Fruit fly (Drosophila melanogaster) whole organism, embryonic: Measurements from ENCODE around the gene CG2889.

Source experiments
- B-H1 ChIP-seq: fragments of 200-800 bp; sonication (Bioruptor generic); IDR thresholded peaks from 3 replicates; pipeline ENCODE4 v1.3.6; 2022; ENCODE audit warnings: missing biosample characterization, missing genetic modification characterization
- BEAF-32 ChIP-seq: fragments of 200-800 bp; sonication (Bioruptor generic); optimal IDR thresholded peaks from 3 replicates; lab custom pipeline; 2017; ENCODE audit warnings: missing biosample characterization, missing genetic modification characterization, mild to moderate bottlenecking, moderate library complexity, missing genetic modification reagents
- CG10462 ChIP-seq: fragments of 200-800 bp; sonication (Bioruptor generic); optimal IDR thresholded peaks from 2 replicates; lab custom pipeline; 2016; ENCODE audit warnings: missing biosample characterization, missing genetic modification characterization
- CG10543 ChIP-seq: fragments of 200-800 bp; sonication (Bioruptor generic); optimal IDR thresholded peaks from 3 replicates; lab custom pipeline; 2017; ENCODE audit warnings: missing biosample characterization, mild to moderate bottlenecking, missing genetic modification characterization, moderate library complexity
- CG12071 ChIP-seq: fragments of 200-800 bp; sonication (Bioruptor generic); optimal IDR thresholded peaks from 3 replicates; lab custom pipeline; 2018; ENCODE audit warnings: missing biosample characterization, mild to moderate bottlenecking, missing genetic modification characterization
- CG12104 ChIP-seq: fragments of 200-800 bp; sonication (Bioruptor generic); optimal IDR thresholded peaks from 3 replicates; lab custom pipeline; 2016; ENCODE audit warnings: missing biosample characterization, missing genetic modification characterization
- CG17385 ChIP-seq: fragments of 200-800 bp; sonication (Bioruptor generic); optimal IDR thresholded peaks from 3 replicates; lab custom pipeline; 2018; ENCODE audit warnings: missing biosample characterization, mild to moderate bottlenecking, missing genetic modification characterization
- CG17612 ChIP-seq: fragments of 200-800 bp; sonication (Bioruptor generic); IDR thresholded peaks from 2 replicates; pipeline ENCODE4 v1.3.6; 2022; ENCODE audit warnings: missing biosample characterization, missing genetic modification characterization
- CG18011 ChIP-seq: fragments of 200-800 bp; sonication (Bioruptor generic); optimal IDR thresholded peaks from 2 replicates; lab custom pipeline; 2017; ENCODE audit warnings: missing biosample characterization, missing genetic modification characterization, mild to moderate bottlenecking, moderate library complexity, missing genotype
- CG18619 ChIP-seq: fragments of 200-800 bp; sonication (Bioruptor generic); optimal IDR thresholded peaks from 3 replicates; lab custom pipeline; 2017; ENCODE audit warnings: missing biosample characterization, mild to moderate bottlenecking, missing genetic modification characterization
- CG2889 ChIP-seq: fragments of 200-800 bp; sonication (Bioruptor generic); IDR thresholded peaks from 3 replicates; pipeline ENCODE4 v1.3.6; 2022; ENCODE audit warnings: missing biosample characterization, missing genetic modification characterization
- CG30403 ChIP-seq: fragments of 200-800 bp; sonication (Bioruptor generic); optimal IDR thresholded peaks from 3 replicates; lab custom pipeline; 2016; ENCODE audit warnings: missing biosample characterization, missing genetic modification characterization
- CG32772 ChIP-seq: fragments of 200-800 bp; sonication (Bioruptor generic); IDR thresholded peaks from 2 replicates; pipeline ENCODE4 v1.3.6; 2022; ENCODE audit warnings: missing biosample characterization, missing genetic modification characterization
- CG4360 ChIP-seq: fragments of 200-800 bp; sonication (Bioruptor generic); IDR thresholded peaks from 2 replicates; pipeline ENCODE4 v1.3.6; 2022; ENCODE audit warnings: missing biosample characterization, missing genetic modification characterization
- CG4707 ChIP-seq: fragments of 200-800 bp; sonication (Bioruptor generic); optimal IDR thresholded peaks from 2 replicates; lab custom pipeline; 2018; ENCODE audit warnings: missing biosample characterization, mild to moderate bottlenecking, missing genetic modification characterization, moderate library complexity
- CG5180 ChIP-seq: fragments of 200-800 bp; sonication (Bioruptor generic); optimal IDR thresholded peaks from 3 replicates; lab custom pipeline; 2017; ENCODE audit warnings: missing biosample characterization, missing genetic modification characterization, mild to moderate bottlenecking, moderate library complexity, missing genetic modification reagents
- CG6791 ChIP-seq: fragments of 200-800 bp; sonication (Bioruptor generic); IDR thresholded peaks from 3 replicates; pipeline ENCODE4 v1.3.6; 2022; ENCODE audit warnings: missing biosample characterization, missing genetic modification characterization; ENCODE audit not compliant: partially characterized antibody
- CG8089 ChIP-seq: fragments of 200-800 bp; sonication (Bioruptor generic); optimal IDR thresholded peaks from 3 replicates; lab custom pipeline; 2016; ENCODE audit warnings: missing biosample characterization, missing genetic modification characterization
- CG9215 ChIP-seq: fragments of 200-800 bp; sonication (Bioruptor generic); IDR thresholded peaks from 2 replicates; pipeline ENCODE4 v1.3.6; 2022; ENCODE audit warnings: missing biosample characterization, missing genetic modification characterization
- CG9817 ChIP-seq: fragments of 200-800 bp; sonication (Bioruptor generic); optimal IDR thresholded peaks from 2 replicates; lab custom pipeline; 2018; ENCODE audit warnings: missing biosample characterization, mild to moderate bottlenecking, missing genetic modification characterization, moderate library complexity
- Ets97D ChIP-seq: fragments of 200-800 bp; sonication (Bioruptor generic); optimal IDR thresholded peaks from 3 replicates; lab custom pipeline; 2016; ENCODE audit warnings: missing biosample characterization, missing genetic modification characterization
- Gsc ChIP-seq: fragments of 200-800 bp; sonication (Bioruptor generic); IDR thresholded peaks from 2 replicates; pipeline ENCODE4 v1.3.6; 2022; ENCODE audit warnings: missing biosample characterization, missing genetic modification characterization
- MTF-1 ChIP-seq: fragments of 200-800 bp; sonication (Bioruptor generic); optimal IDR thresholded peaks from 2 replicates; lab custom pipeline; 2018; ENCODE audit warnings: missing biosample characterization, mild to moderate bottlenecking, missing genetic modification characterization, borderline replicate concordance
- Opbp ChIP-seq: fragments of 200-800 bp; sonication (Bioruptor generic); IDR thresholded peaks from 3 replicates; pipeline ENCODE4 v1.3.6; 2022; ENCODE audit warnings: missing biosample characterization, missing genetic modification characterization; ENCODE audit not compliant: partially characterized antibody
- Scr ChIP-seq: fragments of 200-800 bp; sonication (Bioruptor generic); IDR thresholded peaks from 2 replicates; pipeline ENCODE4 v1.3.6; 2022; ENCODE audit warnings: missing biosample characterization, missing genetic modification characterization; ENCODE audit not compliant: partially characterized antibody
- Side ChIP-seq: fragments of 200-800 bp; sonication (Bioruptor generic); optimal IDR thresholded peaks from 2 replicates; lab custom pipeline; 2016; ENCODE audit warnings: missing biosample characterization, missing genetic modification characterization
- Spps ChIP-seq: fragments of 200-800 bp; sonication (Bioruptor generic); optimal IDR thresholded peaks from 2 replicates; lab custom pipeline; 2018; ENCODE audit warnings: missing biosample characterization, mild to moderate bottlenecking, missing genetic modification characterization
- YL-1 ChIP-seq: fragments of 200-800 bp; sonication (Bioruptor generic); optimal IDR thresholded peaks from 3 replicates; lab custom pipeline; 2017; ENCODE audit warnings: missing biosample characterization, mild to moderate bottlenecking, missing genetic modification characterization
- ara ChIP-seq: fragments of 200-800 bp; sonication (Bioruptor generic); IDR thresholded peaks from 2 replicates; pipeline ENCODE4 v1.3.6; 2022; ENCODE audit warnings: missing biosample characterization, missing genetic modification characterization
- bowl ChIP-seq: fragments of 200-800 bp; sonication (Bioruptor generic); IDR thresholded peaks from 2 replicates; pipeline ENCODE4 v1.3.6; 2022; ENCODE audit warnings: missing biosample characterization, missing genetic modification characterization
- crp ChIP-seq, 2 experiments: fragments of 200-800 bp; sonication (Bioruptor generic); optimal IDR thresholded peaks; 2 replicates in 1 of 2; 3 replicates in 1 of 2; lab custom pipeline; 2017; ENCODE audit warnings: missing biosample characterization in 2 of 2, missing genetic modification characterization in 2 of 2, mild to moderate bottlenecking in 1 of 2, moderate library complexity in 1 of 2
- da ChIP-seq: fragments of 200-800 bp; sonication (Bioruptor generic); optimal IDR thresholded peaks from 2 replicates; lab custom pipeline; 2016; ENCODE audit warnings: missing biosample characterization, missing genetic modification characterization
- gem ChIP-seq: fragments of 200-800 bp; sonication (Bioruptor generic); optimal IDR thresholded peaks from 2 replicates; lab custom pipeline; 2019; ENCODE audit warnings: missing biosample characterization, mild to moderate bottlenecking, missing genetic modification characterization, moderate library complexity
- gsb-n ChIP-seq: fragments of 200-800 bp; sonication (Bioruptor generic); optimal IDR thresholded peaks from 3 replicates; lab custom pipeline; 2018; ENCODE audit warnings: missing biosample characterization, mild to moderate bottlenecking, missing genetic modification characterization
- kah ChIP-seq: fragments of 200-800 bp; sonication (Bioruptor generic); optimal IDR thresholded peaks from 2 replicates; lab custom pipeline; 2018; ENCODE audit warnings: missing biosample characterization, mild to moderate bottlenecking, missing genetic modification characterization
- knrl ChIP-seq: fragments of 200-800 bp; sonication (Bioruptor generic); IDR thresholded peaks from 3 replicates; pipeline ENCODE4 v1.3.6; 2022; ENCODE audit warnings: missing biosample characterization, missing genetic modification characterization; ENCODE audit not compliant: partially characterized antibody
- maf-S ChIP-seq: fragments of 200-800 bp; sonication (Bioruptor generic); optimal IDR thresholded peaks from 2 replicates; lab custom pipeline; 2016; ENCODE audit warnings: missing biosample characterization, missing genetic modification characterization
- nerfin-2 ChIP-seq: fragments of 200-800 bp; sonication (Bioruptor generic); IDR thresholded peaks from 2 replicates; pipeline ENCODE4 v1.3.6; 2022; ENCODE audit warnings: missing biosample characterization, missing genetic modification characterization; ENCODE audit not compliant: partially characterized antibody
- p53 ChIP-seq: fragments of 200-800 bp; sonication (Bioruptor generic); optimal IDR thresholded peaks from 2 replicates; lab custom pipeline; 2016; ENCODE audit warnings: missing biosample characterization, missing genetic modification characterization
- psq ChIP-seq: fragments of 200-800 bp; sonication (Bioruptor generic); optimal IDR thresholded peaks from 2 replicates; lab custom pipeline; 2017; ENCODE audit warnings: missing biosample characterization, missing genetic modification characterization
- pzg ChIP-seq: fragments of 200-800 bp; sonication (Bioruptor generic); optimal IDR thresholded peaks from 3 replicates; lab custom pipeline; 2018; ENCODE audit warnings: missing biosample characterization, mild to moderate bottlenecking, missing genetic modification characterization, moderate library complexity
- ro ChIP-seq: fragments of 200-800 bp; sonication (Bioruptor generic); IDR thresholded peaks from 2 replicates; pipeline ENCODE4 v1.3.6; 2022; ENCODE audit warnings: missing biosample characterization, missing genetic modification characterization
- scrt ChIP-seq: fragments of 200-800 bp; sonication (Bioruptor generic); optimal IDR thresholded peaks from 2 replicates; lab custom pipeline; 2018; ENCODE audit warnings: missing biosample characterization, mild to moderate bottlenecking, missing genetic modification characterization, moderate library complexity
- tap ChIP-seq: fragments of 200-800 bp; optimal IDR thresholded peaks from 3 replicates; lab custom pipeline; 2019; ENCODE audit warnings: missing biosample characterization, mild to moderate bottlenecking, missing genetic modification characterization, moderate library complexity
- tup ChIP-seq: fragments of 200-800 bp; sonication (Bioruptor generic); optimal IDR thresholded peaks from 2 replicates; lab custom pipeline; 2016; ENCODE audit warnings: missing biosample characterization, mild to moderate bottlenecking, missing genetic modification characterization, moderate library complexity
- tx ChIP-seq: fragments of 200-800 bp; sonication (Bioruptor generic); optimal IDR thresholded peaks from 2 replicates; lab custom pipeline; 2016; ENCODE audit warnings: missing biosample characterization, missing genetic modification characterization
- usp ChIP-seq: fragments of >200 bp; optimal IDR thresholded peaks from 2 replicates; lab custom pipeline; 2017; ENCODE audit warnings: missing biosample characterization, missing genetic modification characterization
- zfh2 ChIP-seq: fragments of 200-800 bp; sonication (Bioruptor generic); optimal IDR thresholded peaks from 2 replicates; lab custom pipeline; 2016; ENCODE audit warnings: missing biosample characterization, missing genetic modification characterization

The CG2889 gene

DNA sequence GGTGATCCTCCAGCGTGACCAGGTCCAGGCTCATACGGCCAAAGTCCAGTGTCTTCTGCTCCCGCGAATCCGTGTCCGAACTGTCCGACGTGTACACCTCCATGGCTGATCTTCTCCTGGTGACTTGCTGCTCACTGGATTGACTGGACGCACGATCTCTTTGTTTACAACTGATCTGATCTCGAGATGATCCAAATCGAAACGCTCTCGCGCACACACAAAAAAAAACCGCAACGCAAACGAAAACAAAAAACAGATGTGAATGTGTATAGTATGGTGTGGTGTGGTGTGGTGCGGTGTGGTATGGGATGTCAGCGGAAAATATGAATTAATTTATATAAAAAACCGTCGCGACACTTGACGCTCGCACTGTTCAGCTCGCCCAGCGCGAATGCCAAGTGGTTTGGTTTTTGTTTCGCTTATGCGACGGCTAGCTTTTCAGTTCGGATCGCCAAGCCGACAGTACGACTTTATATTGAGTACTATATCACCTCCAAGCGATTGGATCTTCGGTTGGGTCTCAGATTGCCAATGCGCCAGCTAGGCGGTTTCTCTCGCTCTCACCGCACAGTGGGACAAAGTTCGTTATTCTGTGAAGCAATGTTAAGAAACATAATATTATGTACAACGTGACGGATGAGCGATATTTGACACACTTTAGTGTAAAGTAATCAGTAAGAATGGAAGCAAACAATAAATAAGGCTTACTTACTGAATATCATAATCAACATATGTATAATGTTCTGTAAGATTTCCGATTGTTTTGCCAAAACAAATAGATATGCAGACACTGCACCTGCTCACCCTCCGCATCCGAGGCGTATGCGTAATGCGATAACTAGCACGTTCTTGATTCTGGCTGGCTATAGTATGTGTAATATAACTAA, 12.6 kb downstream of the CG2889 start:
- TF ChIP-seq Gsc (GFP tag; lab: Robert Waterston, UW) (no peak), B-H1 (no peak), CG2889 (GFP tag; lab: Robert Waterston, UW) (no peak), CG18619 (GFP tag; lab: Kevin White, UChicago) (peak; percentile 38), CG5180 (no peak), Opbp (no peak), CG9215 (peak; percentile 63; the same call in 1 of the 2 replicates), Scr (GFP tag; lab: Robert Waterston, UW) (no peak), psq (GFP tag; lab: Kevin White, UChicago) (no peak), YL-1 (GFP tag; lab: Kevin White, UChicago) (no peak), Side (GFP tag; lab: Kevin White, UChicago) (peak; percentile 32), ara (GFP tag; lab: Robert Waterston, UW) (no peak), CG8089 (GFP tag; lab: Kevin White, UChicago) (no peak), CG6791 (GFP tag; lab: Robert Waterston, UW) (no peak), BEAF-32 (GFP tag; lab: Kevin White, UChicago) (no peak), CG4360 (GFP tag; lab: Robert Waterston, UW) (no peak), CG17385 (GFP tag; lab: Kevin White, UChicago) (peak; percentile 57), da (GFP tag; lab: Kevin White, UChicago) (no peak), CG18011 (GFP tag; lab: Kevin White, UChicago) (peak; percentile 28), knrl (GFP tag; lab: Robert Waterston, UW) (peak; percentile 40; the same call in 1 of the 3 replicates), scrt (GFP tag; lab: Kevin White, UChicago) (peak; percentile 47), CG10543 (peak; percentile 71), Ets97D (GFP tag; lab: Kevin White, UChicago) (no peak), ro (GFP tag; lab: Robert Waterston, UW) (no peak), CG10462 (no peak), tup (GFP tag; lab: Kevin White, UChicago) (peak; percentile 6), CG4707 (no peak), tap (tag; lab: Kevin White, UChicago) (peak; percentile 46), usp (GFP tag; lab: Kevin White, UChicago) (no peak), p53 (no peak), crp (GFP tag; optimal IDR thresholded peaks at IDR 0.05; lab: Kevin White, UChicago) (no peak), pzg (GFP tag; lab: Kevin White, UChicago) (no peak), CG12104 (peak; percentile 20), MTF-1 (GFP tag; lab: Kevin White, UChicago) (peak; percentile 4), bowl (GFP tag; lab: Robert Waterston, UW) (no peak), gsb-n (no peak), Spps (tag; lab: Kevin White, UChicago) (no peak), CG17612 (GFP tag; lab: Robert Waterston, UW) (no peak), kah (GFP tag; lab: Kevin White, UChicago) (no peak), tx (peak; percentile 17), maf-S (GFP tag; lab: Kevin White, UChicago) (no peak), nerfin-2 (GFP tag; lab: Robert Waterston, UW) (no peak), CG32772 (GFP tag; lab: Robert Waterston, UW) (peak; percentile 44; the same call in 1 of the 2 replicates), CG12071 (GFP tag; lab: Kevin White, UChicago) (peak; percentile 66), CG30403 (peak; percentile 53), zfh2 (GFP tag; lab: Kevin White, UChicago) (peak; percentile 49), CG9817 (tag; lab: Kevin White, UChicago) (peak; percentile 55), gem (tag; lab: Kevin White, UChicago) (peak; percentile 76)
